Worm (Caenorhabditis elegans) whole organism, L3 larva: ENCODE results near the gene T18D3.6.

Experiments used
- R02D3.7 ChIP-seq: fragments of 150-350 bp; optimal IDR thresholded peaks from 2 replicates; lab custom pipeline; 2014; ENCODE audit warnings: missing biosample characterization, missing genetic modification characterization
- aly-2 ChIP-seq: fragments of 150-350 bp; optimal IDR thresholded peaks from 2 replicates; lab custom pipeline; 2014; ENCODE audit warnings: missing biosample characterization, missing genetic modification characterization
- ama-1 ChIP-seq: fragments of 150-350 bp; optimal IDR thresholded peaks from 2 replicates; lab custom pipeline; 2018
- daf-12 ChIP-seq: fragments of 150-350 bp; optimal IDR thresholded peaks from 2 replicates; lab custom pipeline; 2014; ENCODE audit warnings: missing biosample characterization, missing genetic modification reagents, missing genetic modification characterization
- elt-1 ChIP-seq: fragments of 150-350 bp; optimal IDR thresholded peaks from 2 replicates; lab custom pipeline; 2014; ENCODE audit warnings: missing biosample characterization, missing genetic modification characterization
- eor-1 ChIP-seq, 2 experiments: fragments of 150-350 bp; optimal IDR thresholded peaks; 2 replicates each; lab custom pipeline; 2014 to 2018; ENCODE audit warnings: missing biosample characterization in 2 of 2, missing genetic modification characterization in 2 of 2
- mdl-1 ChIP-seq: fragments of 150-350 bp; optimal IDR thresholded peaks from 2 replicates; lab custom pipeline; 2014; ENCODE audit warnings: missing biosample characterization, missing genetic modification characterization
- nfya-1 ChIP-seq: sonication (generic microtip); optimal IDR thresholded peaks from 2 replicates; lab custom pipeline; 2017; ENCODE audit warnings: missing genetic modification characterization, mild to moderate bottlenecking, missing compliant biosample characterization, antibody characterized with exemption, moderate library complexity; ENCODE audit not compliant: insufficient read depth
- nhr-11 ChIP-seq: fragments of 150-350 bp; optimal IDR thresholded peaks from 2 replicates; lab custom pipeline; 2014; ENCODE audit warnings: missing biosample characterization, missing genetic modification characterization
- pqm-1 ChIP-seq: fragments of 150-350 bp; optimal IDR thresholded peaks from 2 replicates; lab custom pipeline; 2017; ENCODE audit warnings: missing biosample characterization, missing genetic modification characterization, inconsistent platforms
- zag-1 ChIP-seq: fragments of 150-350 bp; optimal IDR thresholded peaks from 2 replicates; lab custom pipeline; 2014; ENCODE audit warnings: missing biosample characterization, missing genetic modification characterization

ce11 chrX:12476412-12476811 is 26.7 kb downstream of the T18D3.6 start:
- TF ChIP-seq aly-2 = no peak
- no peak for TF ChIP-seq zag-1
- no peak for TF ChIP-seq R02D3.7
- TF ChIP-seq ama-1 (lab: Kevin White, UChicago) = no peak
- TF ChIP-seq nfya-1 (tag; lab: Kevin White, UChicago) = no peak
- TF ChIP-seq pqm-1 (tag; lab: Kevin White, UChicago) = no peak
- no peak for TF ChIP-seq eor-1 (tag; optimal IDR thresholded peaks at IDR 0.05; lab: Kevin White, UChicago)
- TF ChIP-seq nhr-11 = no peak
- no peak for TF ChIP-seq daf-12 (tag; lab: Kevin White, UChicago)
- no peak for TF ChIP-seq mdl-1 (tag; lab: Kevin White, UChicago)
- no peak for TF ChIP-seq elt-1
